Fruit fly (Drosophila melanogaster) whole organism, embryonic: ENCODE measurements around the gene Inx5.

ENCODE experiments used
- Adf1 ChIP-seq: fragments of 200-800 bp; sonication (Bioruptor generic); IDR thresholded peaks from 2 replicates; pipeline ENCODE4 v1.3.6; 2022; ENCODE audit warnings: missing biosample characterization, missing genetic modification characterization
- Atf-2 ChIP-seq: fragments of 200-800 bp; sonication (Bioruptor generic); optimal IDR thresholded peaks from 2 replicates; lab custom pipeline; 2016; ENCODE audit warnings: missing biosample characterization, missing genetic modification characterization
- Blimp-1 ChIP-seq: fragments of 200-800 bp; sonication (Bioruptor generic); optimal IDR thresholded peaks from 3 replicates; lab custom pipeline; 2018; ENCODE audit warnings: missing biosample characterization, missing genetic modification characterization, mild to moderate bottlenecking, moderate library complexity, missing genetic modification reagents
- CG1024 ChIP-seq: fragments of 200-800 bp; sonication (Bioruptor generic); IDR thresholded peaks from 2 replicates; pipeline ENCODE4 v1.3.6; 2022; ENCODE audit warnings: missing biosample characterization, missing genetic modification characterization
- CG11456 ChIP-seq: fragments of 200-800 bp; sonication (Bioruptor generic); IDR thresholded peaks from 3 replicates; pipeline ENCODE4 v1.3.6; 2022; ENCODE audit warnings: missing biosample characterization, missing genetic modification characterization
- CG11695 ChIP-seq: fragments of 200-800 bp; sonication (Bioruptor generic); IDR thresholded peaks from 3 replicates; pipeline ENCODE4 v1.3.6; 2022; ENCODE audit warnings: missing biosample characterization, missing genetic modification characterization
- CG12391 ChIP-seq: fragments of 200-800 bp; sonication (Bioruptor generic); optimal IDR thresholded peaks from 3 replicates; lab custom pipeline; 2018; ENCODE audit warnings: missing biosample characterization, mild to moderate bottlenecking, missing genetic modification characterization, moderate library complexity
- CG12769 ChIP-seq: fragments of 200-800 bp; sonication (Bioruptor generic); optimal IDR thresholded peaks from 2 replicates; lab custom pipeline; 2019; ENCODE audit warnings: missing biosample characterization, mild to moderate bottlenecking, missing genetic modification characterization, moderate library complexity
- CG14050 ChIP-seq: fragments of 200-800 bp; sonication (Bioruptor generic); IDR thresholded peaks from 3 replicates; pipeline ENCODE4 v1.3.6; 2022; ENCODE audit warnings: missing biosample characterization, missing genetic modification characterization
- CG17612 ChIP-seq: fragments of 200-800 bp; sonication (Bioruptor generic); IDR thresholded peaks from 2 replicates; pipeline ENCODE4 v1.3.6; 2022; ENCODE audit warnings: missing biosample characterization, missing genetic modification characterization
- CG1832 ChIP-seq: fragments of 200-800 bp; sonication (Bioruptor generic); optimal IDR thresholded peaks from 2 replicates; lab custom pipeline; 2017; ENCODE audit warnings: missing biosample characterization, mild to moderate bottlenecking, missing genetic modification characterization, inconsistent platforms
- CG18619 ChIP-seq: fragments of 200-800 bp; sonication (Bioruptor generic); optimal IDR thresholded peaks from 3 replicates; lab custom pipeline; 2017; ENCODE audit warnings: missing biosample characterization, mild to moderate bottlenecking, missing genetic modification characterization
- CG2678 ChIP-seq: fragments of 200-800 bp; sonication (Bioruptor generic); optimal IDR thresholded peaks from 3 replicates; lab custom pipeline; 2019; ENCODE audit warnings: missing biosample characterization, mild to moderate bottlenecking, missing genetic modification characterization, moderate library complexity
- CG2889 ChIP-seq: fragments of 200-800 bp; sonication (Bioruptor generic); IDR thresholded peaks from 3 replicates; pipeline ENCODE4 v1.3.6; 2022; ENCODE audit warnings: missing biosample characterization, missing genetic modification characterization
- CG30431 ChIP-seq: fragments of 200-800 bp; sonication (Bioruptor generic); optimal IDR thresholded peaks from 2 replicates; lab custom pipeline; 2017; ENCODE audit warnings: missing biosample characterization, missing genetic modification characterization
- CG3065 ChIP-seq: fragments of 200-800 bp; sonication (Bioruptor generic); optimal IDR thresholded peaks from 2 replicates; lab custom pipeline; 2016; ENCODE audit warnings: missing biosample characterization, missing genetic modification characterization
- CG32767 ChIP-seq: fragments of 200-800 bp; sonication (Bioruptor generic); IDR thresholded peaks from 2 replicates; pipeline ENCODE4 v1.3.6; 2022; ENCODE audit warnings: missing biosample characterization, missing genetic modification characterization
- CG5180 ChIP-seq: fragments of 200-800 bp; sonication (Bioruptor generic); optimal IDR thresholded peaks from 3 replicates; lab custom pipeline; 2017; ENCODE audit warnings: missing biosample characterization, missing genetic modification characterization, mild to moderate bottlenecking, moderate library complexity, missing genetic modification reagents
- CG6254 ChIP-seq: fragments of 200-800 bp; sonication (Bioruptor generic); optimal IDR thresholded peaks from 3 replicates; lab custom pipeline; 2017; ENCODE audit warnings: mild to moderate bottlenecking, missing biosample characterization, missing genetic modification reagents, missing genetic modification characterization
- CG9437 ChIP-seq: fragments of 200-800 bp; sonication (Bioruptor generic); optimal IDR thresholded peaks from 2 replicates; lab custom pipeline; 2018; ENCODE audit warnings: missing biosample characterization, mild to moderate bottlenecking, missing genetic modification characterization
- Deaf1 ChIP-seq: fragments of 200-800 bp; optimal IDR thresholded peaks from 3 replicates; lab custom pipeline; 2019; ENCODE audit warnings: missing biosample characterization, mild to moderate bottlenecking, missing genetic modification characterization, moderate library complexity
- Hr51 ChIP-seq, 2 experiments: fragments of 200-800 bp; sonication (Bioruptor generic); optimal IDR thresholded peaks; 2 replicates in 1 of 2; 3 replicates in 1 of 2; lab custom pipeline; 2016 to 2018; ENCODE audit warnings: missing biosample characterization in 2 of 2, missing genetic modification characterization in 2 of 2, mild to moderate bottlenecking in 1 of 2, moderate library complexity in 1 of 2
- Med ChIP-seq: fragments of 200-800 bp; sonication (Bioruptor generic); peaks from one replicate; lab custom pipeline; 2016; ENCODE audit warnings: missing biosample characterization, missing genetic modification characterization, mild to moderate bottlenecking, inconsistent platforms, moderate library complexity
- NC2β ChIP-seq: fragments of 200-800 bp; sonication (Bioruptor generic); optimal IDR thresholded peaks from 2 replicates; lab custom pipeline; 2016; ENCODE audit warnings: missing biosample characterization, missing genetic modification characterization
- Oli ChIP-seq: fragments of 200-800 bp; sonication (Bioruptor generic); optimal IDR thresholded peaks from 2 replicates; lab custom pipeline; 2018; ENCODE audit warnings: missing biosample characterization, mild to moderate bottlenecking, missing genetic modification characterization, moderate library complexity
- Pdp1 ChIP-seq, 2 experiments: fragments of 200-800 bp; sonication (Bioruptor generic); optimal IDR thresholded peaks; 3 replicates each; lab custom pipeline; 2016; ENCODE audit warnings: missing biosample characterization in 2 of 2, missing genetic modification characterization in 2 of 2, mild to moderate bottlenecking in 1 of 2, moderate library complexity in 1 of 2
- Scr ChIP-seq: fragments of 200-800 bp; sonication (Bioruptor generic); IDR thresholded peaks from 2 replicates; pipeline ENCODE4 v1.3.6; 2022; ENCODE audit warnings: missing biosample characterization, missing genetic modification characterization; ENCODE audit not compliant: partially characterized antibody
- al ChIP-seq: fragments of 200-800 bp; sonication (Bioruptor generic); IDR thresholded peaks from 2 replicates; pipeline ENCODE4 v1.3.6; 2022; ENCODE audit warnings: missing biosample characterization, missing genetic modification characterization
- br ChIP-seq: fragments of >200 bp; optimal IDR thresholded peaks from 2 replicates; lab custom pipeline; 2017
- cato ChIP-seq: fragments of 200-800 bp; sonication (Bioruptor generic); optimal IDR thresholded peaks from 2 replicates; lab custom pipeline; 2016; ENCODE audit warnings: missing biosample characterization, missing genetic modification characterization, borderline replicate concordance
- da ChIP-seq: fragments of 200-800 bp; sonication (Bioruptor generic); optimal IDR thresholded peaks from 2 replicates; lab custom pipeline; 2016; ENCODE audit warnings: missing biosample characterization, missing genetic modification characterization
- dmrt99B ChIP-seq: fragments of 200-800 bp; sonication (Bioruptor generic); optimal IDR thresholded peaks from 2 replicates; lab custom pipeline; 2018; ENCODE audit warnings: missing biosample characterization, mild to moderate bottlenecking, missing genetic modification characterization, moderate library complexity
- dpn ChIP-seq, 2 experiments: fragments of 200-800 bp; sonication (Bioruptor generic); optimal IDR thresholded peaks; 3 replicates each; lab custom pipeline; 2016; ENCODE audit warnings: missing biosample characterization in 2 of 2, missing genetic modification characterization in 2 of 2
- exex ChIP-seq: fragments of 200-800 bp; sonication (Bioruptor generic); optimal IDR thresholded peaks from 4 replicates; lab custom pipeline; 2018; ENCODE audit warnings: missing biosample characterization, mild to moderate bottlenecking, missing genetic modification characterization, moderate library complexity
- fd3F ChIP-seq: fragments of 200-800 bp; sonication (Bioruptor generic); optimal IDR thresholded peaks from 2 replicates; lab custom pipeline; 2018; ENCODE audit warnings: missing biosample characterization, mild to moderate bottlenecking, missing genetic modification characterization, moderate library complexity
- fu2 ChIP-seq: fragments of 200-800 bp; sonication (Bioruptor generic); optimal IDR thresholded peaks from 2 replicates; lab custom pipeline; 2016; ENCODE audit warnings: missing biosample characterization, missing genetic modification characterization
- hb ChIP-seq: fragments of 200-800 bp; sonication (Bioruptor generic); IDR thresholded peaks from 3 replicates; pipeline ENCODE4 v1.3.6; 2022; ENCODE audit warnings: missing biosample characterization, missing genetic modification characterization; ENCODE audit not compliant: partially characterized antibody
- lilli ChIP-seq: fragments of 200-800 bp; sonication (Bioruptor generic); optimal IDR thresholded peaks from 3 replicates; lab custom pipeline; 2016; ENCODE audit warnings: missing biosample characterization, missing genetic modification characterization
- lmd ChIP-seq: fragments of 200-800 bp; sonication (Bioruptor generic); IDR thresholded peaks from 2 replicates; pipeline ENCODE4 v1.3.6; 2022; ENCODE audit warnings: missing biosample characterization, missing genetic modification characterization
- mam ChIP-seq: fragments of 200-800 bp; sonication (Bioruptor generic); optimal IDR thresholded peaks from 3 replicates; lab custom pipeline; 2016; ENCODE audit warnings: missing biosample characterization, missing genetic modification characterization
- mirr ChIP-seq: fragments of 200-800 bp; sonication (Bioruptor generic); optimal IDR thresholded peaks from 3 replicates; lab custom pipeline; 2018; ENCODE audit warnings: missing biosample characterization, mild to moderate bottlenecking, missing genetic modification characterization
- odd ChIP-seq: fragments of 200-800 bp; sonication (Bioruptor generic); optimal IDR thresholded peaks from 2 replicates; lab custom pipeline; 2017; ENCODE audit warnings: missing biosample characterization, mild to moderate bottlenecking, missing genetic modification characterization
- onecut ChIP-seq: fragments of 200-800 bp; sonication (Bioruptor generic); IDR thresholded peaks from 2 replicates; pipeline ENCODE4 v1.3.6; 2022; ENCODE audit warnings: missing biosample characterization, missing genetic modification characterization
- org-1 ChIP-seq: fragments of 200-800 bp; sonication (Bioruptor generic); optimal IDR thresholded peaks from 2 replicates; lab custom pipeline; 2017; ENCODE audit warnings: missing biosample characterization, missing genetic modification characterization
- pan ChIP-seq, 4 experiments: fragments of >200 bp in 3 of 4; fragments of 200-800 bp in 1 of 4; sonication (Bioruptor generic) in 1 of 4; optimal IDR thresholded peaks in 3 of 4; IDR thresholded peaks in 1 of 4; 2 replicates each; pipeline versions ENCODE4 v1.3.6 to Lab custom; 2017 to 2022; ENCODE audit warnings: missing biosample characterization in 2 of 4, missing genetic modification characterization in 2 of 4, mixed read lengths in 1 of 4
- phol ChIP-seq: fragments of 200-800 bp; sonication (Bioruptor generic); optimal IDR thresholded peaks from 3 replicates; lab custom pipeline; 2018; ENCODE audit warnings: missing biosample characterization, mild to moderate bottlenecking, missing genetic modification characterization, moderate library complexity
- pita ChIP-seq: fragments of 200-800 bp; sonication (Bioruptor generic); optimal IDR thresholded peaks from 2 replicates; lab custom pipeline; 2017; ENCODE audit warnings: missing biosample characterization, mild to moderate bottlenecking, missing genetic modification characterization
- yki ChIP-seq: fragments of >200 bp; optimal IDR thresholded peaks from 3 replicates; lab custom pipeline; 2018

Gene Inx5

DNA sequence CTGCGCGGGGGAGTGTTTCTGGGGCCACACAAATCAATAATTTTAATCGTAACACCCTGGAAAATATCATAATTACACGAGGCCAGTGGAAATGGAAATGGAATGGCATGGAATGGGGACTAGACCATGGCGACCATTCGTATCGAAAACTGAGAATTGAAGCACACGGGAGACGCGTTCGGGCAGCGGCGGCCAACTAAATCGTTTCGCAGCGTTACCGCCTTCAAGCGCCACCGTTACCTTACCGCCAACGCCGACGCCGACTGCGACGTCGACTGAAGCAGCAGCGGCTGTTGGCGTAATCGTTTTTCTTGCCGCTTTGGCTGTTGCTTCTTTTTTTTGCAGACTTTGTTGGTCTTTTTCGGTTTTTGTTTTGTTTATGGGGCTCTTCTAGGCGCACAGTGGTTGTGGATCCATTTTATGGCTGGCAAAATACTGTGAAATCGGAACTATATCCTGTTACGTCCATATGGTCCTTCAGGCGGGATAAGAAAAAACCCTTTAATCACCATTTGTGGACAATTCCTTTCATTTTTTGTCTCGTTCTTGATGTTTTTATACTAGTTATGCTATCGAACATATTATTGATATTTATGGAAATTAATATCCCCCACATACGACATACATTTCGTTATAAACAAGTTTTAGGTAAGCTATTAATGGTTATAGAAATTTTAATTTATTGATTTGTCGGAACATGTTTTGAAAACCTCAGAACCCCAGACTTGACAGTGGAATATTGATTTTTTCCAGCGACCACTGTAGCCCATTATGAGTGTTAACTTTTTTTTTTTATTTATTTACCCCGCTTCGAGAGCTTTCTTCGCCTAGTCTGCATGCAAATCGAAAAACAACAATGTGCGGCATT, 5.3 kb downstream of the Inx5 start (continued):
- TF ChIP-seq CG1024 (GFP tag; lab: Robert Waterston, UW) (no peak), Pdp1 (GFP tag; optimal IDR thresholded peaks at IDR 0.05; lab: Kevin White, UChicago) (peak in 1 of 2 experiments; percentile 84), CG32767 (GFP tag; lab: Robert Waterston, UW) (0 out of 2 replicates have a peak, but pooled peaks have one; percentile 17), CG12391 (peak; percentile 18), dpn (GFP tag; optimal IDR thresholded peaks at IDR 0.05; lab: Kevin White, UChicago) (peak in 1 of 2 experiments; percentile 11), mam (peak; percentile 16), hb (GFP tag; lab: Robert Waterston, UW) (no peak), CG30431 (GFP tag; lab: Kevin White, UChicago) (peak; percentile 8), lilli (peak; percentile 17), br (lab: Kevin White, UChicago) (no peak), NC2β (GFP tag; lab: Kevin White, UChicago) (no peak), phol (tag; lab: Kevin White, UChicago) (peak; percentile 1), pan (optimal IDR thresholded peaks at IDR 0.05; lab: Kevin White, UChicago) (no peak), pan (GFP tag; optimal IDR thresholded peaks at IDR 0.05 in 1 of 2, IDR thresholded peaks at IDR 0.05 in 1 of 2) (no peak), yki (lab: Kevin White, UChicago) (no peak), CG18619 (GFP tag; lab: Kevin White, UChicago) (peak; percentile 40), odd (GFP tag; lab: Kevin White, UChicago) (no peak), mirr (GFP tag; lab: Kevin White, UChicago) (peak; percentile 14), CG2678 (peak; percentile 36), al (GFP tag; lab: Robert Waterston, UW) (0 out of 2 replicates have a peak, but pooled peaks have one; percentile 5), org-1 (GFP tag; lab: Kevin White, UChicago) (no peak), CG6254 (GFP tag; lab: Kevin White, UChicago) (no peak), Adf1 (peak; percentile 97), CG5180 (GFP tag; lab: Kevin White, UChicago) (no peak), Deaf1 (tag; lab: Kevin White, UChicago) (peak; percentile 43), dmrt99B (tag; lab: Kevin White, UChicago) (peak; percentile 50), fd3F (GFP tag; lab: Kevin White, UChicago) (no peak), CG11695 (GFP tag; lab: Robert Waterston, UW) (peak; percentile 10; the same call in 1 of the 3 replicates), CG11456 (GFP tag; lab: Robert Waterston, UW) (0 out of 3 replicates have a peak, but pooled peaks have one; percentile 39), Blimp-1 (no peak), Atf-2 (GFP tag; lab: Kevin White, UChicago) (no peak), CG9437 (GFP tag; lab: Kevin White, UChicago) (peak; percentile 42), CG17612 (no peak), Oli (peak; percentile 41), CG1832 (GFP tag; lab: Kevin White, UChicago) (no peak), exex (tag; lab: Kevin White, UChicago) (peak; percentile 78), CG14050 (no peak), CG2889 (GFP tag; lab: Robert Waterston, UW) (no peak), CG3065 (GFP tag; lab: Kevin White, UChicago) (no peak), CG12769 (peak; percentile 47), onecut (GFP tag; lab: Robert Waterston, UW) (peak; percentile 57; the same call in 1 of the 2 replicates), Med (GFP tag; lab: Kevin White, UChicago) (peak; percentile 84), pita (GFP tag; lab: Kevin White, UChicago) (no peak), da (GFP tag; lab: Kevin White, UChicago) (no peak), fu2 (GFP tag; lab: Kevin White, UChicago) (no peak), lmd (no peak), Hr51 (GFP tag; optimal IDR thresholded peaks at IDR 0.05; lab: Kevin White, UChicago) (peak in 1 of 2 experiments; percentile 28), Scr (GFP tag; lab: Robert Waterston, UW) (no peak), cato (GFP tag; lab: Kevin White, UChicago) (no peak)
